Worm (Caenorhabditis elegans) whole organism, L1 larva: ENCODE measurements around the gene toca-1.

ENCODE experiments used
- C16A3.4 ChIP-seq: fragments of 150-350 bp; optimal IDR thresholded peaks from 2 replicates; lab custom pipeline; 2014; ENCODE audit warnings: missing biosample characterization, missing genetic modification characterization
- aly-2 ChIP-seq: fragments of 150-350 bp; optimal IDR thresholded peaks from 2 replicates; lab custom pipeline; 2014; ENCODE audit warnings: missing biosample characterization, missing genetic modification characterization
- ama-1 ChIP-seq: fragments of 150-350 bp; optimal IDR thresholded peaks from 2 replicates; lab custom pipeline; 2014
- ceh-82 ChIP-seq, 3 experiments: fragments of 150-350 bp in 1 of 3; sonication (generic microtip) in 2 of 3; optimal IDR thresholded peaks; 2 replicates each; lab custom pipeline; 2014 to 2017; ENCODE audit warnings: missing biosample characterization in 3 of 3, missing genetic modification characterization in 3 of 3
- ceh-88 ChIP-seq: fragments of 200-800 bp; sonication (Bioruptor generic); IDR thresholded peaks from 2 replicates; pipeline ENCODE4 v1.3.6; 2022; ENCODE audit warnings: missing genetic modification characterization, missing compliant biosample characterization
- ceh-90 ChIP-seq: sonication (generic microtip); optimal IDR thresholded peaks from 2 replicates; lab custom pipeline; 2016; ENCODE audit warnings: missing genetic modification characterization, missing compliant biosample characterization
- dpl-1 ChIP-seq, 3 experiments: fragments of 150-350 bp in 2 of 3; sonication (generic microtip) in 1 of 3; optimal IDR thresholded peaks; 2 replicates each; lab custom pipeline; 2014 to 2017; ENCODE audit warnings: missing biosample characterization in 3 of 3, missing genetic modification characterization in 3 of 3, missing genetic modification reagents in 3 of 3
- dsc-1 ChIP-seq: sonication (generic microtip); optimal IDR thresholded peaks from 2 replicates; lab custom pipeline; 2016; ENCODE audit warnings: mild to moderate bottlenecking, missing genetic modification characterization, missing compliant biosample characterization
- efl-1 ChIP-seq, 4 experiments: fragments of 150-350 bp; optimal IDR thresholded peaks in 3 of 4; peaks in 1 of 4; 1 replicate in 1 of 4; 2 replicates in 3 of 4; lab custom pipeline; 2014; ENCODE audit warnings: missing biosample characterization in 2 of 4, missing genetic modification characterization in 2 of 4, missing genetic modification reagents in 2 of 4
- efl-3 ChIP-seq: fragments of 200-800 bp; sonication (Bioruptor generic); optimal IDR thresholded peaks from 2 replicates; lab custom pipeline; 2018; ENCODE audit warnings: mild to moderate bottlenecking, missing genetic modification characterization, missing compliant biosample characterization
- elt-2 ChIP-seq: sonication (generic microtip); optimal IDR thresholded peaks from 2 replicates; lab custom pipeline; 2016; ENCODE audit warnings: missing genetic modification characterization, mild to moderate bottlenecking, inconsistent platforms, missing compliant biosample characterization, missing genetic modification reagents
- fkh-10 ChIP-seq: sonication (generic microtip); optimal IDR thresholded peaks from 2 replicates; lab custom pipeline; 2017; ENCODE audit warnings: missing biosample characterization, missing genetic modification reagents, missing genetic modification characterization
- fkh-4 ChIP-seq: sonication (generic microtip); optimal IDR thresholded peaks from 2 replicates; lab custom pipeline; 2016; ENCODE audit warnings: missing compliant biosample characterization, missing genetic modification characterization, borderline replicate concordance
- fos-1 ChIP-seq: fragments of 150-350 bp; optimal IDR thresholded peaks from 2 replicates; lab custom pipeline; 2014; ENCODE audit warnings: missing biosample characterization, missing genetic modification characterization
- grh-1 ChIP-seq: fragments of 200-800 bp; sonication (Bioruptor generic); IDR thresholded peaks from 2 replicates; pipeline ENCODE4 v1.3.6; 2022; ENCODE audit warnings: missing genetic modification reagents, missing genetic modification characterization, missing compliant biosample characterization
- irx-1 ChIP-seq: sonication (generic microtip); optimal IDR thresholded peaks from 2 replicates; lab custom pipeline; 2016; ENCODE audit warnings: missing genetic modification characterization, missing compliant biosample characterization
- jun-1 ChIP-seq: fragments of 150-350 bp; optimal IDR thresholded peaks from 2 replicates; lab custom pipeline; 2014; ENCODE audit warnings: missing biosample characterization, missing genetic modification reagents, missing genetic modification characterization
- lin-14 ChIP-seq: fragments of 200-800 bp; sonication (Bioruptor generic); optimal IDR thresholded peaks from 2 replicates; lab custom pipeline; 2018; ENCODE audit warnings: mild to moderate bottlenecking, missing genetic modification characterization, moderate library complexity, missing compliant biosample characterization
- lin-15B ChIP-seq: fragments of 150-350 bp; sonication (generic microtip); optimal IDR thresholded peaks from 3 replicates; lab custom pipeline; 2014; ENCODE audit warnings: missing biosample characterization, missing genetic modification characterization
- lin-39 ChIP-seq: fragments of 150-350 bp; optimal IDR thresholded peaks from 2 replicates; lab custom pipeline; 2014; ENCODE audit warnings: missing biosample characterization, missing genetic modification reagents, missing genetic modification characterization
- mab-9 ChIP-seq: fragments of 200-800 bp; sonication (Bioruptor generic); IDR thresholded peaks from 2 replicates; pipeline ENCODE4 v1.3.6; 2022; ENCODE audit warnings: missing genetic modification reagents, missing genetic modification characterization, missing compliant biosample characterization
- mdl-1 ChIP-seq, 2 experiments: fragments of 150-350 bp; optimal IDR thresholded peaks; 2 replicates each; lab custom pipeline; 2014 to 2017; ENCODE audit warnings: missing biosample characterization in 2 of 2, missing genetic modification characterization in 2 of 2, inconsistent platforms in 1 of 2
- mep-1 ChIP-seq: fragments of 150-350 bp; optimal IDR thresholded peaks from 2 replicates; lab custom pipeline; 2014; ENCODE audit warnings: missing biosample characterization, missing genetic modification characterization
- nhr-11 ChIP-seq: fragments of 150-350 bp; optimal IDR thresholded peaks from 2 replicates; lab custom pipeline; 2014; ENCODE audit warnings: missing biosample characterization, missing genetic modification characterization
- nhr-19 ChIP-seq: fragments of 200-800 bp; sonication (Bioruptor generic); conservative IDR thresholded peaks from 2 replicates; pipeline ENCODE4 v1.3.6; 2022; ENCODE audit warnings: missing genetic modification characterization, missing compliant biosample characterization
- nhr-20 ChIP-seq: sonication (generic microtip); optimal IDR thresholded peaks from 2 replicates; lab custom pipeline; 2016; ENCODE audit warnings: mild to moderate bottlenecking, missing genetic modification characterization, missing compliant biosample characterization
- nhr-28 ChIP-seq: fragments of 150-350 bp; optimal IDR thresholded peaks from 2 replicates; lab custom pipeline; 2014; ENCODE audit warnings: missing biosample characterization, missing genetic modification characterization
- nhr-47 ChIP-seq: sonication (generic microtip); optimal IDR thresholded peaks from 2 replicates; lab custom pipeline; 2016; ENCODE audit warnings: mild to moderate bottlenecking, missing genetic modification characterization, moderate library complexity, missing compliant biosample characterization
- nhr-77 ChIP-seq: fragments of 150-350 bp; optimal IDR thresholded peaks from 2 replicates; lab custom pipeline; 2014; ENCODE audit warnings: missing biosample characterization, missing genetic modification characterization
- nhr-85 ChIP-seq: sonication (generic microtip); peaks from one replicate; lab custom pipeline; 2016; ENCODE audit warnings: missing genetic modification characterization, inconsistent platforms, missing compliant biosample characterization
- nhr-90 ChIP-seq: sonication (generic microtip); optimal IDR thresholded peaks from 2 replicates; lab custom pipeline; 2016; ENCODE audit warnings: mild to moderate bottlenecking, missing genetic modification characterization, missing compliant biosample characterization; ENCODE audit not compliant: poor library complexity
- pax-3 ChIP-seq: fragments of 200-800 bp; sonication (Bioruptor generic); optimal IDR thresholded peaks from 2 replicates; lab custom pipeline; 2018; ENCODE audit warnings: mild to moderate bottlenecking, missing genetic modification characterization, moderate library complexity, missing compliant biosample characterization
- rnt-1 ChIP-seq: sonication (generic microtip); optimal IDR thresholded peaks from 2 replicates; lab custom pipeline; 2016; ENCODE audit warnings: mild to moderate bottlenecking, missing genetic modification characterization, moderate library complexity, missing compliant biosample characterization
- skn-1 ChIP-seq: fragments of 150-350 bp; optimal IDR thresholded peaks from 2 replicates; lab custom pipeline; 2014; ENCODE audit warnings: missing biosample characterization, missing genetic modification characterization
- snpc-4 ChIP-seq: fragments of 150-350 bp; optimal IDR thresholded peaks from 2 replicates; lab custom pipeline; 2014; ENCODE audit warnings: missing biosample characterization, missing genetic modification characterization
- snu-23 ChIP-seq: sonication (generic microtip); optimal IDR thresholded peaks from 2 replicates; lab custom pipeline; 2016; ENCODE audit warnings: missing genetic modification characterization, missing compliant biosample characterization
- sptf-1 ChIP-seq: fragments of 150-350 bp; optimal IDR thresholded peaks from 2 replicates; lab custom pipeline; 2014; ENCODE audit warnings: missing biosample characterization, missing genetic modification characterization
- tbx-2 ChIP-seq: sonication (generic microtip); optimal IDR thresholded peaks from 2 replicates; lab custom pipeline; 2016; ENCODE audit warnings: missing genetic modification characterization, missing compliant biosample characterization
- unc-130 ChIP-seq: fragments of 150-350 bp; optimal IDR thresholded peaks from 2 replicates; lab custom pipeline; 2017; ENCODE audit warnings: missing biosample characterization, missing genetic modification characterization, inconsistent platforms
- unc-30 ChIP-seq: sonication (generic microtip); optimal IDR thresholded peaks from 2 replicates; lab custom pipeline; 2017; ENCODE audit warnings: missing biosample characterization, missing genetic modification characterization
- unc-62 ChIP-seq: fragments of 150-350 bp; optimal IDR thresholded peaks from 2 replicates; lab custom pipeline; 2014; ENCODE audit warnings: missing biosample characterization, missing genetic modification reagents, missing genetic modification characterization
- unc-98 ChIP-seq: fragments of 200-800 bp; sonication (Bioruptor generic); IDR thresholded peaks from 2 replicates; pipeline ENCODE4 v1.3.6; 2022; ENCODE audit warnings: missing genetic modification characterization, missing compliant biosample characterization
- xbp-1 ChIP-seq: sonication (generic microtip); optimal IDR thresholded peaks from 2 replicates; lab custom pipeline; 2016; ENCODE audit warnings: missing genetic modification characterization, missing compliant biosample characterization
- ztf-11 ChIP-seq, 2 experiments: sonication (generic microtip); optimal IDR thresholded peaks; 2 replicates each; lab custom pipeline; 2016 to 2017; ENCODE audit warnings: missing genetic modification characterization in 2 of 2, missing biosample characterization in 1 of 2, missing compliant biosample characterization in 1 of 2
- ztf-4 ChIP-seq: fragments of 150-350 bp; optimal IDR thresholded peaks from 2 replicates; lab custom pipeline; 2014; ENCODE audit warnings: missing biosample characterization, missing genetic modification characterization

The toca-1 gene

ce11 chrX:1489574-1489973 is 31.7 kb downstream of the toca-1 start:
- no peak for TF ChIP-seq pax-3 (tag; lab: Kevin White, UChicago)
- TF ChIP-seq sptf-1 (tag; lab: Kevin White, UChicago): no peak
- TF ChIP-seq ama-1 (lab: Kevin White, UChicago): no peak
- TF ChIP-seq unc-130 (tag; lab: Kevin White, UChicago): no peak
- no peak for TF ChIP-seq nhr-90
- no peak for TF ChIP-seq nhr-20 (tag; lab: Kevin White, UChicago)
- no peak for TF ChIP-seq nhr-85
- TF ChIP-seq grh-1 (GFP tag; lab: Robert Waterston, UW): no peak
- no peak for TF ChIP-seq mep-1 (tag; lab: Kevin White, UChicago)

- TF ChIP-seq nhr-19 (GFP tag; lab: Robert Waterston, UW) (0 out of 2 replicates have a peak, but pooled peaks have one; percentile 5), fkh-4 (no peak)
- TF ChIP-seq, all 84 proteins: peak for 1
Observed at ce11 chrX:1488775-1489174, 32.5 kb downstream of the toca-1 start.

- TF ChIP-seq mab-9 (GFP tag; lab: Robert Waterston, UW) (no peak), pax-3 (tag; lab: Kevin White, UChicago) (no peak), lin-15B (tag; lab: Kevin White, UChicago) (no peak), efl-3 (GFP tag; lab: Kevin White, UChicago) (no peak)
- TF ChIP-seq, all 84 proteins: peak for 0
Observed at ce11 chrX:1487096-1487495, 34.2 kb downstream of the toca-1 start.

ce11 chrX:1486135-1486648 is 35.1 kb downstream of the toca-1 start, which contains the start of the genes D1005.10 and dhs-25:
D1005.10 (minus strand) TSS chrX:1486185.
dhs-25 (plus strand) TSS chrX:1486532.
- peak; percentile 80 for TF ChIP-seq skn-1
- no peak for TF ChIP-seq ceh-88 (GFP tag; lab: Robert Waterston, UW)
- peak; percentile 85 for TF ChIP-seq nhr-19 (GFP tag; lab: Robert Waterston, UW)
- TF ChIP-seq fkh-10 (GFP tag; lab: Kevin White, UChicago): no peak
- peak; percentile 28 for TF ChIP-seq dsc-1 (tag; lab: Kevin White, UChicago)
- TF ChIP-seq C16A3.4: peak; percentile 67
- peak; percentile 77 for TF ChIP-seq xbp-1 (tag; lab: Kevin White, UChicago)
- peak; percentile 68 for TF ChIP-seq unc-130 (tag; lab: Kevin White, UChicago)
- TF ChIP-seq unc-98: no peak
- TF ChIP-seq nhr-11: peak; percentile 44
- no peak for TF ChIP-seq fkh-4
- TF ChIP-seq dpl-1 (GFP tag; optimal IDR thresholded peaks at IDR 0.05; lab: Kevin White, UChicago): peak in 2 of 3 experiments; percentile 26 to 51
- TF ChIP-seq unc-30 (tag; lab: Kevin White, UChicago): no peak
- peak; percentile 95 for TF ChIP-seq nhr-85
- TF ChIP-seq nhr-47 (tag; lab: Kevin White, UChicago): peak; percentile 74
- TF ChIP-seq snpc-4 (tag; lab: Kevin White, UChicago): peak; percentile 56
- TF ChIP-seq unc-62 (GFP tag; lab: Kevin White, UChicago): no peak
- TF ChIP-seq jun-1: peak; percentile 61
- TF ChIP-seq efl-1 (optimal IDR thresholded peaks at IDR 0.05; lab: Kevin White, UChicago): peak; percentile 52 to 54
- peak in 1 of 2 experiments; percentile 71 for TF ChIP-seq efl-1 (GFP tag; optimal IDR thresholded peaks at IDR 0.05 in 1 of 2; lab: Kevin White, UChicago)
- peak; percentile 72 for TF ChIP-seq irx-1 (tag; lab: Kevin White, UChicago)
- peak; percentile 33 for TF ChIP-seq lin-39 (tag; lab: Kevin White, UChicago)
- peak; percentile 85 for TF ChIP-seq tbx-2 (tag; lab: Kevin White, UChicago)
- TF ChIP-seq ztf-11 (tag; optimal IDR thresholded peaks at IDR 0.05; lab: Kevin White, UChicago): no peak
- no peak for TF ChIP-seq aly-2 (tag; lab: Kevin White, UChicago)
- TF ChIP-seq mep-1 (tag; lab: Kevin White, UChicago): peak; percentile 88
- peak; percentile 66 for TF ChIP-seq ztf-4
- peak; percentile 92 for TF ChIP-seq snu-23 (GFP tag; lab: Kevin White, UChicago)
- TF ChIP-seq mdl-1 (tag; optimal IDR thresholded peaks at IDR 0.05; lab: Kevin White, UChicago): peak in 1 of 2 experiments; percentile 90
- TF ChIP-seq lin-14: peak; percentile 92
- TF ChIP-seq nhr-77 (tag; lab: Kevin White, UChicago): peak; percentile 89
- TF ChIP-seq ceh-90: no peak
- peak; percentile 88 for TF ChIP-seq elt-2 (tag; lab: Kevin White, UChicago)
- no peak for TF ChIP-seq mab-9 (GFP tag; lab: Robert Waterston, UW)
- TF ChIP-seq fos-1 (tag; lab: Kevin White, UChicago): peak; percentile 61
- TF ChIP-seq rnt-1 (tag; lab: Kevin White, UChicago): peak; percentile 83
- peak; percentile 56 for TF ChIP-seq grh-1 (GFP tag; lab: Robert Waterston, UW)
- no peak for TF ChIP-seq nhr-28 (tag; lab: Kevin White, UChicago)
- TF ChIP-seq lin-15B (tag; lab: Kevin White, UChicago): no peak
- TF ChIP-seq ama-1 (lab: Kevin White, UChicago): peak; percentile 48
- peak; percentile 37 to 66 (median 50) for TF ChIP-seq ceh-82 (tag; optimal IDR thresholded peaks at IDR 0.05; lab: Kevin White, UChicago)
